Fruit fly (Drosophila melanogaster): ENCODE data around the gene SWIP.

Gene SWIP

DNA sequence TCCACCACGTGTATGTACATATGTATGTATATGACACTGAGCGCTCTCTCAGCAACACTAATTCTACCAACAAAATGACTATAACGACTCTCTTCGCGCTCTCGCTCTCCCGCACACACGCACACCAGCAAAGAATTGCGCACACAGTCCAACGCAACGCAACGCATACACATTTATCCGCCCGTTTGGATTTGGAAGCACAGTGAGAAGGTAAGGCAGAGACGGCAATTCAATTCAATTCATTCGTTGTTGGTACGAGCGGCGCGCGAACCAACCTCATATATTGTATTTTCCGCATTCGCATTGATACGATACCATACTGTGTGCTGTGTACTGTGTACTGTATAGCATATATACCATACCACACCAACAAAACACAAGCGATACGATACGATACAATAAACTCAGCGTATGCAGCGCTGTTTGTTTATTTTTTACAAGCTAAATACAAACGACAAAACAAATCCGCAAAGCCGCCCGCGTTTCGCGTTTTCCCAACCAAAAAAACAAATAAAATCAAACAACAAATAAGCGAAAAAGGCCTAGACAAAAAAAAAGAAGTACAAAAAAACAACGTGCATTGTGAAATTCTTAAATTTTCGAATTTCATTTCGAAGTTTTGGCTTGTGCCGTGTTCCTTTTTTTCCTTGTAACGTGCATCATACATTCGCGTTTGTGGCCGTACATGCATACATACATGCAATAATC is 20.1 kb downstream of the SWIP start, which contains the start of the genes CG9921 and Dsp1:
CG9921 (minus strand) TSS at position 167 of the 708 bp plus-strand sequence.
Dsp1 (plus strand) TSS at position 179 of the 708 bp plus-strand sequence.
- TF ChIP-seq gsb (GFP tag; IDR thresholded peaks at IDR 0.05) (no peak), amos (GFP tag; IDR thresholded peaks at IDR 0.05; ENCODE audit: partially characterized antibody) (peak; percentile 17; the same call in 1 of the 2 replicates), Adf1 (GFP tag; IDR thresholded peaks at IDR 0.05) (no peak), MESR4 (GFP tag; optimal IDR thresholded peaks at IDR 0.05) (peak; percentile 28), Oaz (GFP tag; IDR thresholded peaks at IDR 0.05) (no peak), lilli (GFP tag; optimal IDR thresholded peaks at IDR 0.05) (peak; percentile 14), chm (GFP tag; IDR thresholded peaks at IDR 0.05) (peak; percentile 75), schlank (tag; optimal IDR thresholded peaks at IDR 0.05) (peak; percentile 31), Med (GFP tag) (peak; percentile 81), CG15514 (GFP tag; optimal IDR thresholded peaks at IDR 0.05) (peak; percentile 72), sisA (GFP tag; IDR thresholded peaks at IDR 0.05) (no peak), Deaf1 (tag; optimal IDR thresholded peaks at IDR 0.05) (peak; percentile 66), chn (GFP tag; optimal IDR thresholded peaks at IDR 0.05) (no peak), chinmo (GFP tag; IDR thresholded peaks at IDR 0.05; ENCODE audit: partially characterized antibody) (peak; percentile 95), B-H2 (GFP tag; optimal IDR thresholded peaks at IDR 0.05) (peak; percentile 13), croc (GFP tag; conservative IDR thresholded peaks at IDR 0.05) (no peak), CoRest (tag; optimal IDR thresholded peaks at IDR 0.05) (no peak), MTF-1 (GFP tag; optimal IDR thresholded peaks at IDR 0.05; ENCODE audit: borderline replicate concordance) (peak; percentile 48), Stat92E (GFP tag; optimal IDR thresholded peaks at IDR 0.05) (no peak), crol (GFP tag; IDR thresholded peaks at IDR 0.05) (no peak), Doc2 (GFP tag; IDR thresholded peaks at IDR 0.05) (no peak), CG13287 (GFP tag; IDR thresholded peaks at IDR 0.05; ENCODE audit: partially characterized antibody) (peak; percentile 11; the same call in 1 of the 2 replicates), vvl (GFP tag; IDR thresholded peaks at IDR 0.05) (no peak), cg (GFP tag; optimal IDR thresholded peaks at IDR 0.05) (peak; percentile 97), CG17359 (tag; optimal IDR thresholded peaks at IDR 0.05) (peak; percentile 9), prd (optimal IDR thresholded peaks at IDR 0.05) (no peak), prd (GFP tag; IDR thresholded peaks at IDR 0.05) (0 out of 3 replicates have a peak, but pooled peaks have one; percentile 10), CG34422 (GFP tag; IDR thresholded peaks at IDR 0.05) (peak; percentile 53; the same call in 1 of the 3 replicates), CG4360 (GFP tag; IDR thresholded peaks at IDR 0.05) (no peak), Six4 (GFP tag; optimal IDR thresholded peaks at IDR 0.05) (no peak), sob (GFP tag; IDR thresholded peaks at IDR 0.05) (0 out of 2 replicates have a peak, but pooled peaks have one; percentile 13), lab (GFP tag; optimal IDR thresholded peaks at IDR 0.05) (peak; percentile 0), CG32532 (GFP tag; IDR thresholded peaks at IDR 0.05) (peak; percentile 25; the same call in 1 of the 2 replicates), CG34224 (GFP tag; IDR thresholded peaks at IDR 0.05; ENCODE audit: partially characterized antibody) (0 out of 3 replicates have a peak, but pooled peaks have one; percentile 47), CG1602 (GFP tag; optimal IDR thresholded peaks at IDR 0.05) (no peak), CG15479 (GFP tag; optimal IDR thresholded peaks at IDR 0.05) (peak; percentile 95), CG12104 (GFP tag; optimal IDR thresholded peaks at IDR 0.05) (no peak), CG10267 (tag; optimal IDR thresholded peaks at IDR 0.05) (no peak), eyg (GFP tag; optimal IDR thresholded peaks at IDR 0.05) (no peak), Sox102F (GFP tag; optimal IDR thresholded peaks at IDR 0.05) (no peak), ham (GFP tag; IDR thresholded peaks at IDR 0.05) (no peak), CG14014 (GFP tag; IDR thresholded peaks at IDR 0.05) (0 out of 2 replicates have a peak, but pooled peaks have one; percentile 21), Hmr (GFP tag; optimal IDR thresholded peaks at IDR 0.05) (peak; percentile 31), yki (optimal IDR thresholded peaks at IDR 0.05) (peak; percentile 90), Trl (optimal IDR thresholded peaks at IDR 0.05) (peak; percentile 97), Trl (GFP tag; optimal IDR thresholded peaks at IDR 0.05) (no peak), CG15269 (tag; optimal IDR thresholded peaks at IDR 0.05) (peak; percentile 49), D19A (tag; optimal IDR thresholded peaks at IDR 0.05) (no peak), zf30C (GFP tag; optimal IDR thresholded peaks at IDR 0.05) (no peak), CG2199 (GFP tag; IDR thresholded peaks at IDR 0.05) (peak; percentile 99)
